Fruit fly (Drosophila melanogaster) whole organism: Measurements from ENCODE around the gene ppk14.

ENCODE experiments used
- EcR ChIP-seq, 2 experiments: fragments of >200 bp; optimal IDR thresholded peaks; 2 replicates each; lab custom pipeline; 2017; ENCODE audit warnings: missing biosample characterization in 2 of 2, missing genetic modification characterization in 2 of 2, missing genetic modification reagents in 2 of 2
- usp ChIP-seq: fragments of >200 bp; optimal IDR thresholded peaks from 2 replicates; lab custom pipeline; 2017; ENCODE audit warnings: missing biosample characterization, missing genetic modification characterization, mixed read lengths

dm6 chr2L:6356686-6357362 is 2.1 kb downstream of the ppk14 start:
- TF ChIP-seq EcR (GFP tag; optimal IDR thresholded peaks at IDR 0.05; lab: Kevin White, UChicago): no peak
- TF ChIP-seq usp (GFP tag; lab: Kevin White, UChicago): no peak
